Fruit fly (Drosophila melanogaster) whole organism, embryonic: ENCODE results near the gene Cpr5C.

Source experiments
- CG11504 ChIP-seq: fragments of 200-800 bp; sonication (Bioruptor generic); optimal IDR thresholded peaks from 3 replicates; lab custom pipeline; 2019; ENCODE audit warnings: missing biosample characterization, mild to moderate bottlenecking, missing genetic modification characterization, moderate library complexity
- CG12071 ChIP-seq: fragments of 200-800 bp; sonication (Bioruptor generic); optimal IDR thresholded peaks from 3 replicates; lab custom pipeline; 2018; ENCODE audit warnings: missing biosample characterization, mild to moderate bottlenecking, missing genetic modification characterization
- CG12299 ChIP-seq: fragments of 200-800 bp; sonication (Bioruptor generic); optimal IDR thresholded peaks from 2 replicates; lab custom pipeline; 2018; ENCODE audit warnings: missing biosample characterization, mild to moderate bottlenecking, missing genetic modification characterization
- CG12769 ChIP-seq: fragments of 200-800 bp; sonication (Bioruptor generic); optimal IDR thresholded peaks from 2 replicates; lab custom pipeline; 2019; ENCODE audit warnings: missing biosample characterization, mild to moderate bottlenecking, missing genetic modification characterization, moderate library complexity
- CG14441 ChIP-seq: fragments of 200-800 bp; sonication (Bioruptor generic); IDR thresholded peaks from 2 replicates; pipeline ENCODE4 v1.3.6; 2022; ENCODE audit warnings: missing biosample characterization, missing genetic modification characterization
- CG14667 ChIP-seq: fragments of 200-800 bp; sonication (Bioruptor generic); IDR thresholded peaks from 2 replicates; pipeline ENCODE4 v1.3.6; 2022; ENCODE audit warnings: missing biosample characterization, missing genetic modification characterization
- CG14710 ChIP-seq: fragments of 200-800 bp; sonication (Bioruptor generic); optimal IDR thresholded peaks from 3 replicates; lab custom pipeline; 2019; ENCODE audit warnings: missing biosample characterization, mild to moderate bottlenecking, missing genetic modification characterization, moderate library complexity
- CG15514 ChIP-seq: fragments of 200-800 bp; sonication (Bioruptor generic); optimal IDR thresholded peaks from 3 replicates; lab custom pipeline; 2017; ENCODE audit warnings: missing biosample characterization, missing genetic modification characterization, mild to moderate bottlenecking, moderate library complexity, missing genetic modification reagents
- CG17328 ChIP-seq: fragments of 200-800 bp; sonication (Bioruptor generic); IDR thresholded peaks from 2 replicates; pipeline ENCODE4 v1.3.6; 2022; ENCODE audit warnings: missing biosample characterization, missing genetic modification characterization
- CG17829 ChIP-seq: fragments of 200-800 bp; optimal IDR thresholded peaks from 2 replicates; lab custom pipeline; 2019; ENCODE audit warnings: missing biosample characterization, mild to moderate bottlenecking, missing genetic modification characterization, moderate library complexity
- CG18619 ChIP-seq: fragments of 200-800 bp; sonication (Bioruptor generic); optimal IDR thresholded peaks from 3 replicates; lab custom pipeline; 2017; ENCODE audit warnings: missing biosample characterization, mild to moderate bottlenecking, missing genetic modification characterization
- CG2120 ChIP-seq: fragments of 200-800 bp; sonication (Bioruptor generic); optimal IDR thresholded peaks from 3 replicates; lab custom pipeline; 2016; ENCODE audit warnings: missing biosample characterization, missing genetic modification characterization
- CG42726 ChIP-seq: fragments of 200-800 bp; sonication (Bioruptor generic); IDR thresholded peaks from 2 replicates; pipeline ENCODE4 v1.3.6; 2022; ENCODE audit warnings: missing biosample characterization, missing genetic modification characterization; ENCODE audit not compliant: partially characterized antibody
- CG4360 ChIP-seq: fragments of 200-800 bp; sonication (Bioruptor generic); IDR thresholded peaks from 2 replicates; pipeline ENCODE4 v1.3.6; 2022; ENCODE audit warnings: missing biosample characterization, missing genetic modification characterization
- CG7357 ChIP-seq: fragments of 200-800 bp; sonication (Bioruptor generic); IDR thresholded peaks from 3 replicates; pipeline ENCODE4 v1.3.6; 2022; ENCODE audit warnings: missing biosample characterization, missing genetic modification characterization
- CG9727 ChIP-seq: fragments of 200-800 bp; sonication (Bioruptor generic); optimal IDR thresholded peaks from 3 replicates; lab custom pipeline; 2017; ENCODE audit warnings: missing biosample characterization, mild to moderate bottlenecking, missing genetic modification characterization
- E2f1 ChIP-seq: fragments of 200-800 bp; sonication (Bioruptor generic); IDR thresholded peaks from 2 replicates; pipeline ENCODE4 v1.3.6; 2022; ENCODE audit warnings: missing biosample characterization, missing genetic modification characterization
- HHEX ChIP-seq: fragments of 200-800 bp; sonication (Bioruptor generic); optimal IDR thresholded peaks from 3 replicates; lab custom pipeline; 2017; ENCODE audit warnings: missing biosample characterization, mild to moderate bottlenecking, missing genetic modification characterization, missing genetic modification reagents
- HLH3B ChIP-seq: fragments of 200-800 bp; sonication (Bioruptor generic); IDR thresholded peaks from 2 replicates; pipeline ENCODE4 v1.3.6; 2022; ENCODE audit warnings: missing biosample characterization, missing genetic modification characterization
- Hr39 ChIP-seq: fragments of >200 bp; optimal IDR thresholded peaks from 2 replicates; lab custom pipeline; 2017
- Med ChIP-seq: fragments of 200-800 bp; sonication (Bioruptor generic); peaks from one replicate; lab custom pipeline; 2016; ENCODE audit warnings: missing biosample characterization, missing genetic modification characterization, mild to moderate bottlenecking, inconsistent platforms, moderate library complexity
- Meics ChIP-seq: fragments of 200-800 bp; sonication (Bioruptor generic); optimal IDR thresholded peaks from 2 replicates; lab custom pipeline; 2017; ENCODE audit warnings: missing biosample characterization, mild to moderate bottlenecking, missing genetic modification characterization
- NFAT ChIP-seq: fragments of 200-800 bp; sonication (Bioruptor generic); IDR thresholded peaks from 2 replicates; pipeline ENCODE4 v1.3.6; 2022; ENCODE audit warnings: missing biosample characterization, missing genetic modification characterization
- Ptx1 ChIP-seq: fragments of 200-800 bp; sonication (Bioruptor generic); IDR thresholded peaks from 2 replicates; pipeline ENCODE4 v1.3.6; 2022; ENCODE audit warnings: missing biosample characterization, missing genetic modification characterization
- Rfx ChIP-seq: fragments of 200-800 bp; sonication (Bioruptor generic); IDR thresholded peaks from 2 replicates; pipeline ENCODE4 v1.3.6; 2022; ENCODE audit warnings: missing biosample characterization, missing genetic modification characterization
- Side ChIP-seq: fragments of 200-800 bp; sonication (Bioruptor generic); optimal IDR thresholded peaks from 2 replicates; lab custom pipeline; 2016; ENCODE audit warnings: missing biosample characterization, missing genetic modification characterization
- bsh ChIP-seq, 2 experiments: fragments of 200-800 bp; sonication (Bioruptor generic); optimal IDR thresholded peaks; 2 replicates each; lab custom pipeline; 2017 to 2018; ENCODE audit warnings: mild to moderate bottlenecking in 2 of 2, missing biosample characterization in 2 of 2, missing genetic modification characterization in 2 of 2, moderate library complexity in 1 of 2
- corto ChIP-seq: fragments of 200-800 bp; sonication (Bioruptor generic); optimal IDR thresholded peaks from 2 replicates; lab custom pipeline; 2016; ENCODE audit warnings: missing biosample characterization, mild to moderate bottlenecking, missing genetic modification characterization, moderate library complexity
- cwo ChIP-seq: fragments of 200-800 bp; sonication (Bioruptor generic); optimal IDR thresholded peaks from 3 replicates; lab custom pipeline; 2017; ENCODE audit warnings: missing biosample characterization, missing genetic modification characterization, mild to moderate bottlenecking, moderate library complexity, missing genetic modification reagents
- danr ChIP-seq: fragments of 200-800 bp; sonication (Bioruptor generic); IDR thresholded peaks from 2 replicates; pipeline ENCODE4 v1.3.6; 2022; ENCODE audit warnings: missing biosample characterization, missing genetic modification characterization
- dimm ChIP-seq: fragments of 200-800 bp; sonication (Bioruptor generic); IDR thresholded peaks from 2 replicates; pipeline ENCODE4 v1.3.6; 2022; ENCODE audit warnings: missing biosample characterization, missing genetic modification characterization
- fd102C ChIP-seq: fragments of 200-800 bp; sonication (Bioruptor generic); optimal IDR thresholded peaks from 2 replicates; lab custom pipeline; 2018; ENCODE audit warnings: missing biosample characterization, mild to moderate bottlenecking, missing genetic modification characterization, moderate library complexity
- gem ChIP-seq: fragments of 200-800 bp; sonication (Bioruptor generic); optimal IDR thresholded peaks from 2 replicates; lab custom pipeline; 2019; ENCODE audit warnings: missing biosample characterization, mild to moderate bottlenecking, missing genetic modification characterization, moderate library complexity
- gro ChIP-seq: fragments of 200-800 bp; sonication (Bioruptor generic); optimal IDR thresholded peaks from 2 replicates; lab custom pipeline; 2016; ENCODE audit warnings: missing biosample characterization, missing genetic modification characterization
- gsb ChIP-seq: fragments of 200-800 bp; sonication (Bioruptor generic); IDR thresholded peaks from 2 replicates; pipeline ENCODE4 v1.3.6; 2022; ENCODE audit warnings: missing biosample characterization, missing genetic modification characterization
- klu ChIP-seq: fragments of 200-800 bp; sonication (Bioruptor generic); IDR thresholded peaks from 2 replicates; pipeline ENCODE4 v1.3.6; 2022; ENCODE audit warnings: missing biosample characterization, missing genetic modification characterization
- mld ChIP-seq: fragments of 200-800 bp; sonication (Bioruptor generic); IDR thresholded peaks from 3 replicates; pipeline ENCODE4 v1.3.6; 2022; ENCODE audit warnings: missing biosample characterization, missing genetic modification characterization; ENCODE audit not compliant: partially characterized antibody
- nmo ChIP-seq: fragments of 200-800 bp; sonication (Bioruptor generic); optimal IDR thresholded peaks from 2 replicates; lab custom pipeline; 2018; ENCODE audit warnings: missing biosample characterization, mild to moderate bottlenecking, missing genetic modification characterization, moderate library complexity
- pnt ChIP-seq: fragments of 200-800 bp; sonication (Bioruptor generic); optimal IDR thresholded peaks from 3 replicates; lab custom pipeline; 2016; ENCODE audit warnings: missing biosample characterization, missing genetic modification characterization
- slbo ChIP-seq: fragments of 200-800 bp; sonication (Bioruptor generic); IDR thresholded peaks from 2 replicates; pipeline ENCODE4 v1.3.6; 2022; ENCODE audit warnings: missing biosample characterization, missing genetic modification characterization
- stwl ChIP-seq: fragments of 200-800 bp; sonication (Bioruptor generic); optimal IDR thresholded peaks from 3 replicates; lab custom pipeline; 2018; ENCODE audit warnings: missing biosample characterization, mild to moderate bottlenecking, missing genetic modification characterization, moderate library complexity
- zfh1 ChIP-seq: fragments of 200-800 bp; sonication (Bioruptor generic); IDR thresholded peaks from 3 replicates; pipeline ENCODE4 v1.3.6; 2022; ENCODE audit warnings: missing biosample characterization, missing genetic modification characterization

The Cpr5C gene

DNA sequence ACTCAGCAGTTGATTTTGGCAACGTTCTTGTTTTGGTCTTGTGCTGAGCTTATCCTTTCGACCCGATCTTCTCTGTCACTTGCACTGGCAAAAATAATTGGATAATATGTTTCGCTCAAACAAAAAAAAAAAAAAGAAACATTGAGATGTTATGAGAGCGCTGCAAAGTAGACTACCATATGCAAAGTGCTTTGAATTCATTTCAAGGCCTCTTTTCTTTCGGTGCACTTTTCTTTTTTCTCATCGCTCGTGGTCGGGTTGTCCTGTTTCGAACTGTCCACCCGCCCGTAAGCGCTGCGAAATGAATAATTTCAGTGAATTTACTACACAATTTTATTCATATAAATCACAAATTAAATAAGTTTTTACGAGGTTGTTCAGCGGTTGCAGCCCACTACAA, 15.5 kb downstream of the Cpr5C start:
- TF ChIP-seq Ptx1 (GFP tag; lab: Robert Waterston, UW) = peak; percentile 24; the same call in 1 of the 2 replicates
- no peak for TF ChIP-seq CG14441 (GFP tag; lab: Robert Waterston, UW)
- peak; percentile 57 for TF ChIP-seq Med (GFP tag; lab: Kevin White, UChicago)
- no peak for TF ChIP-seq CG15514 (GFP tag; lab: Kevin White, UChicago)
- TF ChIP-seq dimm = no peak
- no peak for TF ChIP-seq HLH3B (GFP tag; lab: Robert Waterston, UW)
- TF ChIP-seq CG2120 (GFP tag; lab: Kevin White, UChicago) = peak; percentile 24
- TF ChIP-seq gem = peak; percentile 1
- TF ChIP-seq danr (GFP tag; lab: Robert Waterston, UW) = no peak
- no peak for TF ChIP-seq CG4360 (GFP tag; lab: Robert Waterston, UW)
- peak; percentile 36; the same call in 1 of the 2 replicates for TF ChIP-seq slbo (GFP tag; lab: Robert Waterston, UW)
- no peak for TF ChIP-seq gro (GFP tag; lab: Kevin White, UChicago)
- 0 out of 2 replicates have a peak, but pooled peaks have one; percentile 11 for TF ChIP-seq CG14667 (GFP tag; lab: Robert Waterston, UW)
- TF ChIP-seq zfh1 (GFP tag; lab: Robert Waterston, UW) = peak; percentile 13; the same call in 1 of the 3 replicates
- TF ChIP-seq NFAT (GFP tag; lab: Robert Waterston, UW) = no peak
- TF ChIP-seq corto = no peak
- TF ChIP-seq Rfx (GFP tag; lab: Robert Waterston, UW) = 0 out of 2 replicates have a peak, but pooled peaks have one; percentile 21
- no peak for TF ChIP-seq nmo (GFP tag; lab: Kevin White, UChicago)
- 0 out of 2 replicates have a peak, but pooled peaks have one; percentile 10 for TF ChIP-seq E2f1
- TF ChIP-seq, all 482 proteins: peak for 9

DNA sequence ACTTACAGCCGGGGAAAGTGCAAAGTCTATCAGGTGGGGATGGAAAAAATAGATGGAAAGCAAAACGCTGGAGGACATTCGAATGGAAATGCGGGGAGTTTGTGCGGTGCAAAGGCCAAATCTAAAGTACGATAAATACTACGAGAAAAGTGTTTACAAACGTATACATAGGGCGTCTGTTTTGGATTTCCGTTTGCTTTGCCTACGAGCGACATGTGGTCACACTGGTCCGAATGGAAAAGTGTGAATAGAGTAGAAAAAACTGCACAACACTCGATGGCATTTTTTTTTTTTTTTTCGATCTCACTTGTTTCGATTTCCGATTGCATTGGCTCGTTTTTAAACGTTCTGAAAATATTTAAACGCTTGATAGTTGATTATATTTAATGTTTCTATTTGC, 35.3 kb downstream of the Cpr5C start:
- TF ChIP-seq klu (GFP tag; lab: Robert Waterston, UW) (no peak), CG18619 (GFP tag; lab: Kevin White, UChicago) (no peak), CG7357 (GFP tag; lab: Robert Waterston, UW) (no peak), CG14710 (tag; lab: Kevin White, UChicago) (peak; percentile 61), gro (GFP tag; lab: Kevin White, UChicago) (no peak), danr (GFP tag; lab: Robert Waterston, UW) (no peak), stwl (tag; lab: Kevin White, UChicago) (peak; percentile 76), CG12769 (tag; lab: Kevin White, UChicago) (no peak), CG12071 (GFP tag; lab: Kevin White, UChicago) (no peak), CG9727 (GFP tag; lab: Kevin White, UChicago) (no peak), Med (GFP tag; lab: Kevin White, UChicago) (no peak), pnt (GFP tag; lab: Kevin White, UChicago) (no peak), bsh (GFP tag; optimal IDR thresholded peaks at IDR 0.05; lab: Kevin White, UChicago) (no peak), CG17328 (GFP tag; lab: Robert Waterston, UW) (no peak), Hr39 (no peak), Meics (GFP tag; lab: Kevin White, UChicago) (no peak), mld (GFP tag; lab: Robert Waterston, UW) (no peak)

DNA sequence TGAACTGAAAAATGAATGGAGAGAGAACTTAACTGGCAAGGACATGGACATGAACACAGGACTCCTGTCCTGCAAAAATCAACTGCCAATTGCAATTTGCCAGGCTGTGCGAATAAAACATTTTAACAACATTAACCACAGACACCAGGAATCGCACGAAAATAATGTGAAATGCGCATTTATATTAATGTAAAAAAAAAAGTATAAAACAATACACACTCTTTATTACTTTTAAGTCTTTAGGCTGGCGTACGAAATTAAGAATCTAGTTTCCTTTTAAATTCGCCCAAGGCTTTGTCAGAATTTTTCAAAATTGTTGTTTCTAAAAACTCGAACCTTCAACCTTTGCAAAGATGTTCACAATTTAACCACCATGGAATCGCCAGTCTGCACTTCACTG, 40.5 kb downstream of the Cpr5C start, which contains the start of gene CG12729:
TSS of gene CG12729 (plus strand) at position 301 of the 400 bp plus-strand sequence.
- TF ChIP-seq CG11504 (no peak), Side (GFP tag; lab: Kevin White, UChicago) (no peak), cwo (GFP tag; lab: Kevin White, UChicago) (no peak), CG12299 (tag; lab: Kevin White, UChicago) (no peak), CG42726 (GFP tag; lab: Robert Waterston, UW) (no peak), CG17829 (tag; lab: Kevin White, UChicago) (no peak), HHEX (GFP tag; lab: Kevin White, UChicago) (no peak), gsb (GFP tag; lab: Robert Waterston, UW) (no peak), fd102C (GFP tag; lab: Kevin White, UChicago) (no peak)
